Fruit fly (Drosophila melanogaster): Measurements from ENCODE around the gene CG31797.

Gene CG31797

DNA sequence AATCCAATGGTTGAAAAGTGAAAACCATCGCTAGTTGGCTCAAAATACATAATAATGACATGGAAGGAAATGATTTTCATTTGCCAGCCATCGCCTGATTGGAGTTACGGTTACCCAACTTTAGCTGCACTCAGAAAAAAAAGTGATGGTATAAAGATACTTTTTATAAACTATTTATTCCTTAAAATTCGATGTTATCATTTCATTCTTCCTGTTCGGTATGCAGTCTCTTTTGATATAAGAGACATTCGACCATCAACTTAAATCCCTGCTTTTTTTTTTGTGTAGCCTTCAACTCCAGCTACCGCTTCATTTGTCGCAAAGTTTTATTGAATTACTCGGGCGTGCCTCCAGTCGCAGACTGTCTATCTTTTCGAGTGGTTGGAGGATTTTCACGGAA, 49.6 kb downstream of the CG31797 start:
- TF ChIP-seq CG13204 (GFP tag; optimal IDR thresholded peaks at IDR 0.05) (no peak), Ets98B (GFP tag; IDR thresholded peaks at IDR 0.05) (no peak), CG34367 (tag; optimal IDR thresholded peaks at IDR 0.05) (no peak), CG8301 (tag; optimal IDR thresholded peaks at IDR 0.05) (no peak), CG8159 (tag; optimal IDR thresholded peaks at IDR 0.05) (no peak), EcR (GFP tag; optimal IDR thresholded peaks at IDR 0.05) (no peak), CG17806 (tag; optimal IDR thresholded peaks at IDR 0.05) (no peak), CG10348 (GFP tag; IDR thresholded peaks at IDR 0.05) (no peak), CG15710 (tag; optimal IDR thresholded peaks at IDR 0.05) (no peak), Pif1B (GFP tag; optimal IDR thresholded peaks at IDR 0.05) (no peak), Snoo (tag; optimal IDR thresholded peaks at IDR 0.05) (no peak), D1 (tag; optimal IDR thresholded peaks at IDR 0.05) (no peak)

Measured in whole organism, pupa.